Worm (Caenorhabditis elegans) whole organism, young adult: Measurements from ENCODE around the gene picc-1.

ENCODE experiments used
- F22D6.2 ChIP-seq: sonication (generic microtip); optimal IDR thresholded peaks from 2 replicates; lab custom pipeline; 2016; ENCODE audit warnings: mild to moderate bottlenecking, missing genetic modification characterization, missing compliant biosample characterization
- F37B4.10 ChIP-seq: fragments of 200-800 bp; sonication (Bioruptor generic); IDR thresholded peaks from 2 replicates; pipeline ENCODE4 v1.3.6; 2022; ENCODE audit warnings: missing genetic modification characterization, missing compliant biosample characterization
- F57A8.1 ChIP-seq: fragments of 200-800 bp; sonication (Bioruptor generic); optimal IDR thresholded peaks from 2 replicates; lab custom pipeline; 2018; ENCODE audit warnings: mild to moderate bottlenecking, missing genetic modification characterization, moderate library complexity, missing compliant biosample characterization
- K11D2.4 ChIP-seq: fragments of 200-800 bp; sonication (Bioruptor generic); IDR thresholded peaks from 2 replicates; pipeline ENCODE4 v1.3.6; 2022; ENCODE audit warnings: missing genetic modification reagents, missing genetic modification characterization, missing compliant biosample characterization
- K12H6.12 ChIP-seq: fragments of 200-800 bp; sonication (Bioruptor generic); optimal IDR thresholded peaks from 2 replicates; lab custom pipeline; 2018; ENCODE audit warnings: mild to moderate bottlenecking, missing genetic modification characterization, missing compliant biosample characterization
- T07F8.4 ChIP-seq: sonication (generic microtip); optimal IDR thresholded peaks from 2 replicates; lab custom pipeline; 2016; ENCODE audit warnings: mild to moderate bottlenecking, missing genetic modification characterization, moderate library complexity, missing compliant biosample characterization
- Y56A3A.18 ChIP-seq: fragments of 200-800 bp; sonication (Bioruptor generic); IDR thresholded peaks from 2 replicates; pipeline ENCODE4 v1.3.6; 2022; ENCODE audit warnings: missing genetic modification reagents, missing genetic modification characterization, missing compliant biosample characterization
- Y67H2A.10 ChIP-seq: fragments of 200-800 bp; sonication (Bioruptor generic); conservative IDR thresholded peaks from 2 replicates; pipeline ENCODE4 v1.3.6; 2022; ENCODE audit warnings: missing genetic modification reagents, missing genetic modification characterization, missing compliant biosample characterization
- ZK185.1 ChIP-seq: sonication (generic microtip); optimal IDR thresholded peaks from 2 replicates; lab custom pipeline; 2016; ENCODE audit warnings: mild to moderate bottlenecking, missing genetic modification characterization, missing compliant biosample characterization; ENCODE audit not compliant: poor library complexity, severe bottlenecking
- cebp-2 ChIP-seq: fragments of 200-800 bp; sonication (Bioruptor generic); IDR thresholded peaks from 2 replicates; pipeline ENCODE4 v1.3.6; 2022; ENCODE audit warnings: missing genetic modification characterization, missing compliant biosample characterization
- chd-7 ChIP-seq: sonication (generic microtip); optimal IDR thresholded peaks from 2 replicates; lab custom pipeline; 2016; ENCODE audit warnings: mild to moderate bottlenecking, missing genetic modification characterization, moderate library complexity, missing compliant biosample characterization
- dpff-1 ChIP-seq: sonication (generic microtip); optimal IDR thresholded peaks from 2 replicates; lab custom pipeline; 2017; ENCODE audit warnings: mild to moderate bottlenecking, missing genetic modification characterization, missing compliant biosample characterization
- ekl-4 ChIP-seq: fragments of 200-800 bp; sonication (Bioruptor generic); IDR thresholded peaks from 2 replicates; pipeline ENCODE4 v1.3.6; 2022; ENCODE audit warnings: missing genetic modification reagents, missing genetic modification characterization, missing compliant biosample characterization
- hlh-26 ChIP-seq: fragments of 200-800 bp; sonication (Bioruptor generic); conservative IDR thresholded peaks from 2 replicates; pipeline ENCODE4 v1.3.6; 2022; ENCODE audit warnings: missing genetic modification reagents, missing genetic modification characterization, missing compliant biosample characterization
- lag-1 ChIP-seq: fragments of 200-800 bp; sonication (Bioruptor generic); IDR thresholded peaks from 2 replicates; pipeline ENCODE4 v1.3.6; 2022; ENCODE audit warnings: missing genetic modification reagents, missing genetic modification characterization, missing compliant biosample characterization
- lin-26 ChIP-seq: fragments of 200-800 bp; sonication (Bioruptor generic); IDR thresholded peaks from 2 replicates; pipeline ENCODE4 v1.3.6; 2022; ENCODE audit warnings: missing genetic modification reagents, missing genetic modification characterization, missing compliant biosample characterization
- lin-35 ChIP-seq, 3 experiments: fragments of 150-350 bp in 2 of 3; sonication (generic microtip) in 1 of 3; optimal IDR thresholded peaks; 2 replicates each; lab custom pipeline; 2014 to 2018; ENCODE audit warnings: missing biosample characterization in 3 of 3, missing genetic modification characterization in 3 of 3, missing genetic modification reagents in 3 of 3
- lin-54 ChIP-seq: fragments of 200-800 bp; sonication (Bioruptor generic); optimal IDR thresholded peaks from 2 replicates; lab custom pipeline; 2018; ENCODE audit warnings: mild to moderate bottlenecking, missing genetic modification characterization, missing compliant biosample characterization
- madf-8 ChIP-seq: fragments of 200-800 bp; sonication (Bioruptor generic); conservative IDR thresholded peaks from 2 replicates; pipeline ENCODE4 v1.3.6; 2022; ENCODE audit warnings: missing genetic modification reagents, missing genetic modification characterization, missing compliant biosample characterization
- mel-28 ChIP-seq: sonication (generic microtip); optimal IDR thresholded peaks from 2 replicates; lab custom pipeline; 2016; ENCODE audit warnings: borderline replicate concordance, mild to moderate bottlenecking, missing genetic modification characterization, missing compliant biosample characterization
- nfya-2 ChIP-seq: fragments of 200-800 bp; sonication (Bioruptor generic); IDR thresholded peaks from 2 replicates; pipeline ENCODE4 v1.3.6; 2022; ENCODE audit warnings: missing genetic modification reagents, missing genetic modification characterization, missing compliant biosample characterization
- nfyb-1 ChIP-seq: fragments of 200-800 bp; sonication (Bioruptor generic); IDR thresholded peaks from 2 replicates; pipeline ENCODE4 v1.3.6; 2022; ENCODE audit warnings: missing genetic modification reagents, missing genetic modification characterization, missing compliant biosample characterization
- nhr-80 ChIP-seq: sonication (generic microtip); optimal IDR thresholded peaks from 2 replicates; lab custom pipeline; 2016; ENCODE audit warnings: missing genetic modification characterization, missing compliant biosample characterization
- nhr-90 ChIP-seq: sonication (generic microtip); optimal IDR thresholded peaks from 2 replicates; lab custom pipeline; 2016; ENCODE audit warnings: missing genotype, mild to moderate bottlenecking, missing genetic modification characterization, missing compliant biosample characterization
- rec-8 ChIP-seq, 2 experiments: sonication (generic microtip); optimal IDR thresholded peaks; 2 replicates each; lab custom pipeline; 2016; ENCODE audit warnings: mild to moderate bottlenecking in 2 of 2, missing genetic modification characterization in 2 of 2, missing genetic modification reagents in 2 of 2, missing genotype in 2 of 2, missing biosample characterization in 1 of 2, missing compliant biosample characterization in 1 of 2, moderate library complexity in 1 of 2
- sdz-38 ChIP-seq: sonication (generic microtip); optimal IDR thresholded peaks from 2 replicates; lab custom pipeline; 2016; ENCODE audit warnings: missing genotype, missing genetic modification characterization, missing compliant biosample characterization
- sea-2 ChIP-seq: fragments of 200-800 bp; sonication (Bioruptor generic); IDR thresholded peaks from 2 replicates; pipeline ENCODE4 v1.3.6; 2022; ENCODE audit warnings: missing genetic modification characterization, missing compliant biosample characterization
- sptf-2 ChIP-seq: fragments of 200-800 bp; sonication (Bioruptor generic); optimal IDR thresholded peaks from 2 replicates; lab custom pipeline; 2018; ENCODE audit warnings: mild to moderate bottlenecking, missing genetic modification characterization, missing compliant biosample characterization
- tlf-1 ChIP-seq: fragments of 200-800 bp; sonication (Bioruptor generic); optimal IDR thresholded peaks from 2 replicates; lab custom pipeline; 2018; ENCODE audit warnings: mild to moderate bottlenecking, missing genetic modification characterization, missing compliant biosample characterization
- unc-62 ChIP-seq: fragments of 150-350 bp; optimal IDR thresholded peaks from 2 replicates; lab custom pipeline; 2014; ENCODE audit warnings: missing biosample characterization, missing genetic modification reagents, missing genetic modification characterization
- zfh-2 ChIP-seq: fragments of 200-800 bp; sonication (Bioruptor generic); conservative IDR thresholded peaks from 2 replicates; pipeline ENCODE4 v1.3.6; 2022; ENCODE audit warnings: missing genetic modification reagents, missing genetic modification characterization, missing compliant biosample characterization

The picc-1 gene

DNA sequence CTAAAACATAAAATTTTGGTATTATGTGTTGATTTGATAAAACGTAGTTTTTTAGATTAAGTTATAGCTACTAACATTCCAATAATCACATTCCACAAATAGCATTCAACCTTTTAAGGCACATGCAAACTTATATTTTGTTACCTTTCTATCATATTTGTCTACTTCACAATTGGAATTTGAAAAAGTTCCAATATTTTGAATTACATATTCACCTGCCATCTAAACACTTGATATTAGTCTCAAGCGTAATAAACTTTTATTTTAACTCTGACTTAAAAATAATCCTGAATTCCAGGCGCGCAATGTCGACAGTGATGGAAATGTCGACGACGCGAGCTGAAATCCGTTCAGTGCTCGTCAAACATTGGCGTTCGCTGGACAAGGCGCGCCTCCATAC lies 43.1 kb upstream of the picc-1 start, which contains the start of gene acy-2:
acy-2 (plus strand) TSS at position 301 of the 400 bp plus-strand sequence.
- TF ChIP-seq F22D6.2, result no peak
- TF ChIP-seq nfya-2, result no peak
- no peak for TF ChIP-seq sptf-2
- TF ChIP-seq, all 124 proteins: peak for 0

ce11 chrV:5982722-5983121 lies 36.1 kb upstream of the picc-1 start:
- no peak for TF ChIP-seq K11D2.4 (GFP tag; lab: Robert Waterston, UW)
- TF ChIP-seq sdz-38 (tag; lab: Kevin White, UChicago), result no peak
- TF ChIP-seq chd-7 (tag; lab: Kevin White, UChicago), result no peak
- TF ChIP-seq mel-28, result no peak
- no peak for TF ChIP-seq lin-54 (GFP tag; lab: Kevin White, UChicago)

DNA sequence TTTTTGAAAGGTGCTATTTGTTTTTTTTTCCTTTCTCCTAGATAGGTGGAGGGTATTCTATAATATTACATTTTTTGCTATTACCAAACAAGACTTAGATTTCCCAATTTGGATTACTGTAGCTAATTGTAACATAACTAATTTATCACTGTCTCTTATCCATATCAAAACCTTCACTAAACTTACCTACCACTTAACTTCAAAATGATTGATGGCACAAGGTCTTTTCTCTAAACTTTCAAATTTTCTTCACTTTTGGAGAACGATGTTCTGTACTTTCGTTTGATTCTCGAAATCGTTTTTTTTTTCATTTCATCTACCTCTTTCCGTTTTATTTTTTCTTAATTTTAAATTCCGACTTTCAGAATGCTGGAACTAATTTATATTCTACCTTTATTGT lies 35.4 kb upstream of the picc-1 start, which contains the start of gene dhs-16:
dhs-16 (plus strand) TSS at position 366 of the 400 bp plus-strand sequence.
- TF ChIP-seq nhr-90 (tag; lab: Kevin White, UChicago) (no peak), lag-1 (GFP tag; lab: Robert Waterston, UW) (no peak), ZK185.1 (tag; lab: Kevin White, UChicago) (no peak), lin-26 (GFP tag; lab: Robert Waterston, UW) (no peak), ekl-4 (no peak), tlf-1 (GFP tag; lab: Kevin White, UChicago) (no peak), nfyb-1 (GFP tag; lab: Robert Waterston, UW) (no peak), madf-8 (GFP tag; lab: Robert Waterston, UW) (no peak), dpff-1 (tag; lab: Kevin White, UChicago) (no peak), T07F8.4 (tag; lab: Kevin White, UChicago) (no peak), Y56A3A.18 (GFP tag; lab: Robert Waterston, UW) (no peak), Y67H2A.10 (GFP tag; lab: Robert Waterston, UW) (no peak), rec-8 (tag; optimal IDR thresholded peaks at IDR 0.05; lab: Kevin White, UChicago) (no peak), F57A8.1 (GFP tag; lab: Kevin White, UChicago) (no peak), K12H6.12 (tag; lab: Kevin White, UChicago) (no peak)

DNA sequence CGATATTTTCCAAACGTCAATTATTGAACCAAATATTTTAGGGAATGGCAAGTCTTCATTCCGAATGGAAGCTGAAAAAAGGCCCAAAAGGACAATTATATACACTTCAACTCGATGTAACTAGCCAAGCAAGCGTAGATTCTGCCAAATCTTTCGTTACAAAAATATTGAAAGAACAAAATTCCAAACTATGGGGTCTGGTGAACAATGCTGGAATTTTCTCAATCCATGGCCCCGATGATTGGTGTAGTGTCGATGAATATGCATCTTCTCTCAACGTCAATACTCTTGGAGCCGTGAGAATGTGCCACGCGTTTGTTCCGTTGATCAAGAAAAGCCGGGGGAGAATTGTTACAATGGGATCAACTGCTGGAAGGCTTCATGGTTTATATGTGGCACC lies 34.5 kb upstream of the picc-1 start:
- TF ChIP-seq sea-2 (GFP tag; lab: Robert Waterston, UW) (no peak), lin-35 (GFP tag; optimal IDR thresholded peaks at IDR 0.05; lab: Kevin White, UChicago) (no peak), mel-28 (no peak), F37B4.10 (no peak)
- TF ChIP-seq, all 124 proteins: peak for 0

DNA sequence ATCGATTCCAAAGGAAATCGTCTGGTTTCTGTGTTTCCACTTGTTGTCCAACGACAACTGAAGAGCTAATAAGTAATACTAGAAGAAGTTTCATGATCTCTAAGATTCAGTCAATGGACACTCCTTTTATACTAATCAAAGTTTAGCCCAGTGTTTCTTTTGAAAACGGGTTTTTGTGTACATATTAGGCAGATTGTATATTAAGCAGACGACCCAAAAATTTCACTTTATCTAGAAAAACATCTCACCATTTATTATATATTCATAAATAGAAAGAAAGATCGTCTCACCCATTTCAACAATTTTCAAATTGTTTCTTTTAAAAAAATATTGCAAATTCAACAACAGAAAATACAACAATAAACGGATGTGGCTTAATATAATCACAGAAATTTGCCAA lies 32.0 kb upstream of the picc-1 start, which contains the start of gene C10F3.7:
C10F3.7 (minus strand) TSS at position 101 of the 400 bp plus-strand sequence.
- TF ChIP-seq sdz-38 (tag; lab: Kevin White, UChicago) (no peak), hlh-26 (GFP tag; lab: Robert Waterston, UW) (no peak), nfya-2 (no peak), nhr-80 (tag; lab: Kevin White, UChicago) (no peak), cebp-2 (GFP tag; lab: Robert Waterston, UW) (no peak), zfh-2 (GFP tag; lab: Robert Waterston, UW) (no peak), unc-62 (no peak)
